Worm (Caenorhabditis elegans) whole organism, L2 larva: ENCODE results near the gene Y102A5C.36.

ENCODE experiments used
- C34F6.9 ChIP-seq: fragments of 150-350 bp; optimal IDR thresholded peaks from 2 replicates; lab custom pipeline; 2014; ENCODE audit warnings: missing biosample characterization, missing genetic modification characterization
- F13H6.1 ChIP-seq: sonication (generic microtip); optimal IDR thresholded peaks from 2 replicates; lab custom pipeline; 2016; ENCODE audit warnings: missing genetic modification characterization, missing compliant biosample characterization
- R02D3.7 ChIP-seq: fragments of 150-350 bp; optimal IDR thresholded peaks from 2 replicates; lab custom pipeline; 2014; ENCODE audit warnings: missing biosample characterization, missing genetic modification characterization
- Y55F3AM.14 ChIP-seq: fragments of 200-800 bp; sonication (Bioruptor generic); optimal IDR thresholded peaks from 2 replicates; lab custom pipeline; 2018; ENCODE audit warnings: mild to moderate bottlenecking, missing genetic modification characterization, missing compliant biosample characterization
- ZK546.5 ChIP-seq: sonication (generic microtip); optimal IDR thresholded peaks from 2 replicates; lab custom pipeline; 2017; ENCODE audit warnings: missing biosample characterization, missing genetic modification characterization
- alr-1 ChIP-seq: fragments of 150-350 bp; optimal IDR thresholded peaks from 2 replicates; lab custom pipeline; 2014; ENCODE audit warnings: missing biosample characterization, missing genetic modification characterization
- aly-2 ChIP-seq: fragments of 150-350 bp; optimal IDR thresholded peaks from 2 replicates; lab custom pipeline; 2014; ENCODE audit warnings: missing biosample characterization, missing genetic modification characterization
- ama-1 ChIP-seq: fragments of 150-350 bp; optimal IDR thresholded peaks from 2 replicates; lab custom pipeline; 2018; ENCODE audit warnings: inconsistent platforms
- blmp-1 ChIP-seq: sonication (generic microtip); optimal IDR thresholded peaks from 2 replicates; lab custom pipeline; 2017; ENCODE audit warnings: missing genetic modification characterization, mild to moderate bottlenecking, missing compliant biosample characterization, antibody characterized with exemption, moderate library complexity; ENCODE audit not compliant: insufficient read depth
- ceh-16 ChIP-seq: fragments of 150-350 bp; optimal IDR thresholded peaks from 2 replicates; lab custom pipeline; 2014; ENCODE audit warnings: missing biosample characterization, missing genetic modification characterization
- crh-2 ChIP-seq: sonication (generic microtip); optimal IDR thresholded peaks from 2 replicates; lab custom pipeline; 2017; ENCODE audit warnings: missing biosample characterization, missing genetic modification characterization
- dmd-4 ChIP-seq: sonication (generic microtip); optimal IDR thresholded peaks from 2 replicates; lab custom pipeline; 2017; ENCODE audit warnings: missing biosample characterization, missing genetic modification characterization
- egl-27 ChIP-seq: sonication (generic microtip); optimal IDR thresholded peaks from 3 replicates; lab custom pipeline; 2017; ENCODE audit warnings: missing biosample characterization, missing genetic modification reagents, missing genetic modification characterization
- elt-1 ChIP-seq: fragments of 150-350 bp; optimal IDR thresholded peaks from 2 replicates; lab custom pipeline; 2014; ENCODE audit warnings: missing biosample characterization, missing genetic modification characterization
- elt-3 ChIP-seq: sonication (generic microtip); optimal IDR thresholded peaks from 2 replicates; lab custom pipeline; 2017; ENCODE audit warnings: missing biosample characterization, missing genetic modification characterization
- gmeb-1 ChIP-seq: fragments of 150-350 bp; optimal IDR thresholded peaks from 2 replicates; lab custom pipeline; 2014; ENCODE audit warnings: missing biosample characterization, missing genetic modification characterization
- lin-13 ChIP-seq: fragments of 150-350 bp; optimal IDR thresholded peaks from 2 replicates; lab custom pipeline; 2014; ENCODE audit warnings: missing biosample characterization, missing genetic modification reagents, missing genetic modification characterization
- lin-39 ChIP-seq: fragments of 150-350 bp; optimal IDR thresholded peaks from 2 replicates; lab custom pipeline; 2014; ENCODE audit warnings: missing biosample characterization, missing genetic modification reagents, missing genetic modification characterization
- lsy-2 ChIP-seq, 2 experiments: fragments of 150-350 bp in 1 of 2; sonication (generic microtip) in 1 of 2; optimal IDR thresholded peaks; 2 replicates each; lab custom pipeline; 2014 to 2017; ENCODE audit warnings: missing biosample characterization in 2 of 2, missing genetic modification characterization in 2 of 2
- mab-5 ChIP-seq: fragments of 150-350 bp; optimal IDR thresholded peaks from 2 replicates; lab custom pipeline; 2014; ENCODE audit warnings: missing biosample characterization, missing genetic modification characterization
- mdl-1 ChIP-seq, 2 experiments: fragments of 150-350 bp in 1 of 2; sonication (generic microtip) in 1 of 2; optimal IDR thresholded peaks; 2 replicates each; lab custom pipeline; 2017; ENCODE audit warnings: missing biosample characterization in 2 of 2, missing genetic modification characterization in 2 of 2
- nhr-10 ChIP-seq: sonication (generic microtip); optimal IDR thresholded peaks from 2 replicates; lab custom pipeline; 2017; ENCODE audit warnings: missing biosample characterization, missing genetic modification characterization
- nhr-11 ChIP-seq: fragments of 150-350 bp; optimal IDR thresholded peaks from 2 replicates; lab custom pipeline; 2014; ENCODE audit warnings: missing biosample characterization, missing genetic modification characterization
- nhr-12 ChIP-seq: fragments of 150-350 bp; optimal IDR thresholded peaks from 2 replicates; lab custom pipeline; 2014; ENCODE audit warnings: missing biosample characterization, missing genetic modification characterization
- nhr-129 ChIP-seq: fragments of 150-350 bp; optimal IDR thresholded peaks from 2 replicates; lab custom pipeline; 2014; ENCODE audit warnings: missing biosample characterization, missing genetic modification characterization
- nhr-23 ChIP-seq: fragments of 150-350 bp; optimal IDR thresholded peaks from 2 replicates; lab custom pipeline; 2014; ENCODE audit warnings: missing biosample characterization, missing genetic modification reagents, missing genetic modification characterization
- nhr-25 ChIP-seq: fragments of 150-350 bp; sonication (generic microtip); optimal IDR thresholded peaks from 3 replicates; lab custom pipeline; 2014; ENCODE audit warnings: missing biosample characterization, missing genetic modification characterization
- nhr-6 ChIP-seq: fragments of 150-350 bp; optimal IDR thresholded peaks from 2 replicates; lab custom pipeline; 2014; ENCODE audit warnings: missing biosample characterization, missing genetic modification characterization
- nhr-77 ChIP-seq: fragments of 150-350 bp; optimal IDR thresholded peaks from 2 replicates; lab custom pipeline; 2014; ENCODE audit warnings: missing biosample characterization, missing genetic modification characterization
- peb-1 ChIP-seq: fragments of 150-350 bp; optimal IDR thresholded peaks from 2 replicates; lab custom pipeline; 2014; ENCODE audit warnings: missing biosample characterization, missing genetic modification characterization
- skn-1 ChIP-seq: sonication (generic microtip); optimal IDR thresholded peaks from 2 replicates; lab custom pipeline; 2017; ENCODE audit warnings: missing biosample characterization, missing genetic modification characterization
- snpc-4 ChIP-seq: fragments of 150-350 bp; optimal IDR thresholded peaks from 2 replicates; lab custom pipeline; 2014; ENCODE audit warnings: missing biosample characterization, missing genetic modification characterization
- unc-55 ChIP-seq: fragments of 150-350 bp; sonication (generic microtip); optimal IDR thresholded peaks from 3 replicates; lab custom pipeline; 2014; ENCODE audit warnings: missing biosample characterization, missing genetic modification reagents, missing genetic modification characterization
- unc-62 ChIP-seq: fragments of 150-350 bp; optimal IDR thresholded peaks from 2 replicates; lab custom pipeline; 2014; ENCODE audit warnings: missing biosample characterization, missing genetic modification reagents, missing genetic modification characterization
- ztf-1 ChIP-seq: fragments of 200-800 bp; sonication (Bioruptor generic); conservative IDR thresholded peaks from 2 replicates; pipeline ENCODE4 v1.3.6; 2022; ENCODE audit warnings: missing genetic modification characterization, missing compliant biosample characterization
- ztf-4 ChIP-seq: fragments of 150-350 bp; optimal IDR thresholded peaks from 2 replicates; lab custom pipeline; 2014; ENCODE audit warnings: missing biosample characterization, missing genetic modification characterization

The Y102A5C.36 gene

DNA sequence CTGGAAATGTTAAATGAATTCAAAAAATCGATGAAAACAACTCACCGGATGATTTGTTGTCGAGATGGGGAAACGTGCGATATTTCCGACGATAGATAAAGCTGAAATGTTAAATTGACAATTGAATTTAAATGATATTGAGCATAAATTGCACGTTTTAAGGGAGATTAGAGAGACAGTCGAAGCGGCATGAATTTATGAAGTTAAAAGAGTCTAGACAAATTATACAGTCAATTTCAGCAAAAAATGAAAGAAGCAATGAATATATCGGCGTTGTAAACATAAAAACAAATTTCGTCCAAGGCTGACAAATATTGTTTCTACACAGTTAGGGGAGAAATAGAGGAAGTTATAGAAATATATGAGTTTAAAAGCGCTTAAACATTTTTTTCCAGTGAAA, at the start of gene Y102A5C.36:
TSS of gene Y102A5C.36 (minus strand) at position 101 of the 400 bp plus-strand sequence.
- TF ChIP-seq mdl-1 (tag; optimal IDR thresholded peaks at IDR 0.05; lab: Kevin White, UChicago) (no peak), crh-2 (tag; lab: Kevin White, UChicago) (no peak), nhr-6 (tag; lab: Kevin White, UChicago) (no peak), skn-1 (tag; lab: Kevin White, UChicago) (no peak), ceh-16 (tag; lab: Kevin White, UChicago) (no peak), C34F6.9 (tag; lab: Kevin White, UChicago) (no peak), Y55F3AM.14 (GFP tag; lab: Kevin White, UChicago) (no peak), lsy-2 (tag; optimal IDR thresholded peaks at IDR 0.05; lab: Kevin White, UChicago) (no peak), nhr-10 (tag; lab: Kevin White, UChicago) (no peak), nhr-25 (no peak), peb-1 (tag; lab: Kevin White, UChicago) (no peak), snpc-4 (tag; lab: Kevin White, UChicago) (no peak), nhr-77 (tag; lab: Kevin White, UChicago) (no peak), elt-1 (no peak), nhr-23 (tag; lab: Kevin White, UChicago) (no peak), gmeb-1 (tag; lab: Kevin White, UChicago) (no peak)

- TF ChIP-seq aly-2 (no peak), unc-55 (GFP tag; lab: Kevin White, UChicago) (no peak), mab-5 (tag; lab: Kevin White, UChicago) (no peak), nhr-77 (tag; lab: Kevin White, UChicago) (no peak), elt-3 (tag; lab: Kevin White, UChicago) (no peak), C34F6.9 (tag; lab: Kevin White, UChicago) (no peak), Y55F3AM.14 (GFP tag; lab: Kevin White, UChicago) (no peak), egl-27 (tag; lab: Kevin White, UChicago) (no peak), mdl-1 (tag; optimal IDR thresholded peaks at IDR 0.05; lab: Kevin White, UChicago) (no peak), nhr-129 (no peak), dmd-4 (tag; lab: Kevin White, UChicago) (no peak), ama-1 (no peak), gmeb-1 (tag; lab: Kevin White, UChicago) (no peak), unc-62 (no peak), R02D3.7 (tag; lab: Kevin White, UChicago) (no peak), ztf-4 (tag; lab: Kevin White, UChicago) (no peak), nhr-10 (tag; lab: Kevin White, UChicago) (no peak), F13H6.1 (no peak)
- TF ChIP-seq, all 48 proteins: peak for 0
Observed at ce11 chrV:16974919-16975318, 47.7 kb upstream of the Y102A5C.36 start, which contains the start of gene srx-54. srx-54 (plus strand) TSS chrV:16975219.

DNA sequence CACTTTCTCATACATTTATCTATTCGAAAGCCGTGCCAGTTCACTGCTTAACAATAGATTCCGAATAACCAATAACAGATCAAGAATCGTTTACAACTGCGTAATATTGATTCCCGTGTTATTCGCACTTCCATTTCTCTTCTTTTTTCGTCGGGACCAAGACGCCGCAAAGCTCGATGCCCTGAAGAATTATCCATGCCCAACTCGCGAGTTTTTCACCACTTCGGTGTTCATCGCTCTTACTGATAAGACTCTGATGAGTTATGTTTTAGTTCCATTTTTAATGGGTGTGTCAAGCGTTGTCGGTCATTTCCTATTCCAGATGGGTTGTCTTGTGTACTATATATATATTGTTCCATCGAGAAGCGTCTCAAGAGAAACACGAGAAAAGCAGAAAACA, 46.1 kb upstream of the Y102A5C.36 start:
- TF ChIP-seq gmeb-1 (tag; lab: Kevin White, UChicago) (no peak), ZK546.5 (tag; lab: Kevin White, UChicago) (no peak), nhr-11 (tag; lab: Kevin White, UChicago) (no peak), alr-1 (tag; lab: Kevin White, UChicago) (no peak), blmp-1 (tag; lab: Kevin White, UChicago) (no peak), lin-13 (GFP tag; lab: Kevin White, UChicago) (no peak)

ce11 chrV:16972134-16972533, 44.9 kb upstream of the Y102A5C.36 start, which contains the start of gene srh-119:
srh-119 (plus strand) TSS chrV:16972434.
- TF ChIP-seq lin-39 (tag; lab: Kevin White, UChicago), result no peak
- no peak for TF ChIP-seq nhr-12
- TF ChIP-seq nhr-25, result no peak
- TF ChIP-seq mdl-1 (tag; optimal IDR thresholded peaks at IDR 0.05; lab: Kevin White, UChicago), result no peak
- TF ChIP-seq, all 48 proteins: peak for 0

- TF ChIP-seq nhr-129, result peak; percentile 22
- TF ChIP-seq ztf-1 (GFP tag; lab: Robert Waterston, UW), result no peak
Observed at ce11 chrV:16966636-16967035, 39.4 kb upstream of the Y102A5C.36 start, which contains the start of gene fbxa-90. fbxa-90 (plus strand) TSS chrV:16966814.
